Worm (Caenorhabditis elegans): ENCODE results near the gene srw-145.

The srw-145 gene

DNA sequence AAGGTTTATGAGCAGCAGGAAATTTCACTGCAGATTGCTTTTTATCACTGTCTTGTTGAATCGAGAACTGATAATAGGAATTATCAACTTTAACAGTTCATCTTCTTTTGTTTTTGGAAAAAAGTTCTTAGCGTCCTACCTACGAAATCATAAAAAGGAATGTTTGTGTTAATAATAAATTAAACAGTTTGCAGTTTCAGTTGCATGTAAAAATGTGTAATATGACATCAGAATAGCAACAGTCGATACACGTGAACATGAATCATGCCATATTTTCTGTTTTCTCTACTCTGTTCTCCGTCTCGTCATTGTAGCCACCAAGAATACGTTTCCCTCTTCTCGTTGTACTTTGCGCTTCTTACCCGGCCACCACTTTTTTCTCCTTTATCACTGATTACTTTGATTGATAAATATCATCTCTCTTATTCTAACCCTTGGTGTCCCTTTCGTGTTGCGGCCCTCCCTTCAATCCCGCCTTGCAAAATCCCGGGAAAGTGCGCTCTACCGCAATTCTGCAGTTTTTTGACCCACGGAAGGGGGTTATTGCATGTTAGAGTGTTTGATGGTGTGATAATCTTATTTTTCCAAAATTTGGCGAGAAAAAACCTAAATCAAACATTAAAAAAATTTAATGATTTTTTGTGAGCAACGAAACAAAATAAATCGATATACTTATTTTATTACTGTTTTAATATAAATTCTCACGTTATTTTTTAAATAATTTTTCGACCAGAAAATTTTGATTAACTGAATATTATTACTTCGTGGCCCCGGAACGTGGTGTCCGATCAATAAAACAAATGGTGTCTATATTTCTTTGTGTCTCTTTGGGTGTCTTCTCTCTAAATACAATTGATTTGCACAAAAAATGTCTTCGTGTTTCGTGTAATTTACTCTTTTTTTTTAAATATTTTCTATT lies 44.2 kb upstream of the srw-145 start, which contains the start of gene sptl-3 (continued):
- peak; percentile 63 for TF ChIP-seq nhr-10 (tag; optimal IDR thresholded peaks at IDR 0.05)
- no peak for TF ChIP-seq ces-1 (GFP tag; optimal IDR thresholded peaks at IDR 0.05)
- peak; percentile 84 for TF ChIP-seq hlh-11 (tag; optimal IDR thresholded peaks at IDR 0.05)
- TF ChIP-seq daf-16 (GFP tag; optimal IDR thresholded peaks at IDR 0.05), result no peak
- TF ChIP-seq daf-16 (tag; optimal IDR thresholded peaks at IDR 0.05), result peak; percentile 72
- peak; percentile 87 for TF ChIP-seq pqm-1 (tag; optimal IDR thresholded peaks at IDR 0.05)
- peak; percentile 39 for TF ChIP-seq mep-1 (tag; optimal IDR thresholded peaks at IDR 0.05)

DNA sequence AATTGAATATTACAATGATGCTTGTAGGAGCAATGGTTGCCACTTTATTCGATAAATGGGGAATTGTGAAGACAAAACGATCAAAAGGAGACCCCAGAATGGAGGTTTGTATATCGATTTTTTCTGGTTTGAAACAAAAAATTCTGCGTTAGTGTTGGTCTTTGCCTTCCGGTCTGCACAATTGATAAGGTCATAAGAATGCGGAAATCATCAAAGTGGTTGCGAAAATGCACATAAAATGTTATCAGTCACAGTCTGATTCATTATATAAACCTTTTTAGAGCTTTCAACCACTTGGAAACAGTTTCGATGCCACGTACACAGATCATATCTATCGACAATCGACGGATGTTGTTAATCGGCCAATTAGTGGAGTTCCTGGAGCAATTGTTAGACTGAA lies 43.4 kb upstream of the srw-145 start:
- TF ChIP-seq daf-8 (GFP tag; IDR thresholded peaks at IDR 0.05), result no peak
- TF ChIP-seq pqm-1 (tag; optimal IDR thresholded peaks at IDR 0.05), result peak; percentile 88
- TF ChIP-seq cey-2 (tag; optimal IDR thresholded peaks at IDR 0.05; ENCODE audit: borderline replicate concordance, insufficient read depth), result no peak
- peak; percentile 62 for TF ChIP-seq hlh-11 (tag; optimal IDR thresholded peaks at IDR 0.05)
- peak; percentile 65 for TF ChIP-seq nhr-28 (tag; optimal IDR thresholded peaks at IDR 0.05)
- TF ChIP-seq nhr-6 (tag; optimal IDR thresholded peaks at IDR 0.05), result peak; percentile 12
- TF ChIP-seq daf-16 (GFP tag; optimal IDR thresholded peaks at IDR 0.05), result no peak
- no peak for TF ChIP-seq daf-16 (tag; optimal IDR thresholded peaks at IDR 0.05)
- peak; percentile 87 for TF ChIP-seq dmd-6 (GFP tag; IDR thresholded peaks at IDR 0.05)
- no peak for TF ChIP-seq nhr-102 (tag; optimal IDR thresholded peaks at IDR 0.05)
- TF ChIP-seq lin-1 (GFP tag; IDR thresholded peaks at IDR 0.05), result peak; percentile 80
- no peak for TF ChIP-seq madf-9 (GFP tag; conservative IDR thresholded peaks at IDR 0.05)
- no peak for TF ChIP-seq ztf-11 (tag; optimal IDR thresholded peaks at IDR 0.05)
- TF ChIP-seq dve-1 (tag; optimal IDR thresholded peaks at IDR 0.05; ENCODE audit: insufficient read depth), result peak; percentile 53
- TF ChIP-seq php-3 (GFP tag; IDR thresholded peaks at IDR 0.05), result peak; percentile 86
- TF ChIP-seq duxl-1 (tag; optimal IDR thresholded peaks at IDR 0.05; ENCODE audit: poor library complexity), result peak; percentile 6
- peak; percentile 61 for TF ChIP-seq nhr-77 (tag; optimal IDR thresholded peaks at IDR 0.05)
- TF ChIP-seq tra-1 (GFP tag; IDR thresholded peaks at IDR 0.05), result 0 out of 2 replicates have a peak, but pooled peaks have one; percentile 10
- TF ChIP-seq mxl-2 (GFP tag; conservative IDR thresholded peaks at IDR 0.05), result no peak
- peak; percentile 75 for TF ChIP-seq aha-1 (tag)

DNA sequence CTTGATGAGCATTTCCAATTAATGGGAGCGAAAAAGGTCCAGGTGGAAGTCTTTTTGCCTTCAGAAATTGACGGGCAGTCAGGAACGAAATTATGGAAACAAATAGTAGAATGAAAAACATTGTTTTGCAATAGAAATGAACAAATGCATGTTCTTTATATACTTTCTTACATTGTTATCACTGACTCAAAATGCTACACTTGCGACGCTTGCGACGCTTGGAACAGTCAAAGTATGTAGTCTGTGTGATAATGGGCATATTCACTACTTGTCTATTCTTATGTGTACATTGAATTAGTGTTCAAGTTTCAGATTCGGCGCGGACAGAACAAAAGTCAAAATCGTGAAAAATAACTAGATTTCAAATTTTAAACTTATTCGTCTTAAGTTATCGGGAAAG lies 38.6 kb upstream of the srw-145 start, which contains the start of gene cyp-35C1:
TSS of gene cyp-35C1 (minus strand) at position 132 of the 400 bp plus-strand sequence.
- TF ChIP-seq dve-1 (tag; optimal IDR thresholded peaks at IDR 0.05; ENCODE audit: insufficient read depth) (peak; percentile 19), saeg-2 (GFP tag; IDR thresholded peaks at IDR 0.05) (0 out of 2 replicates have a peak, but pooled peaks have one; percentile 33), snpc-4 (tag; optimal IDR thresholded peaks at IDR 0.05) (no peak), daf-16 (GFP tag; optimal IDR thresholded peaks at IDR 0.05) (no peak), daf-16 (tag; optimal IDR thresholded peaks at IDR 0.05) (peak; percentile 39), fos-1 (tag; optimal IDR thresholded peaks at IDR 0.05) (no peak), php-3 (GFP tag; IDR thresholded peaks at IDR 0.05) (no peak), lin-38 (GFP tag; IDR thresholded peaks at IDR 0.05) (no peak), aha-1 (tag) (peak; percentile 49), dmd-6 (GFP tag; IDR thresholded peaks at IDR 0.05) (0 out of 2 replicates have a peak, but pooled peaks have one; percentile 11), pqm-1 (tag; optimal IDR thresholded peaks at IDR 0.05) (peak; percentile 12), ceh-20 (GFP tag; IDR thresholded peaks at IDR 0.05) (no peak), Y48G9A.11 (GFP tag; IDR thresholded peaks at IDR 0.05) (no peak), hlh-11 (tag; optimal IDR thresholded peaks at IDR 0.05) (peak; percentile 15), nhr-77 (tag; optimal IDR thresholded peaks at IDR 0.05) (peak; percentile 69), nhr-28 (tag; optimal IDR thresholded peaks at IDR 0.05) (peak; percentile 93), lin-1 (GFP tag; IDR thresholded peaks at IDR 0.05) (no peak)

DNA sequence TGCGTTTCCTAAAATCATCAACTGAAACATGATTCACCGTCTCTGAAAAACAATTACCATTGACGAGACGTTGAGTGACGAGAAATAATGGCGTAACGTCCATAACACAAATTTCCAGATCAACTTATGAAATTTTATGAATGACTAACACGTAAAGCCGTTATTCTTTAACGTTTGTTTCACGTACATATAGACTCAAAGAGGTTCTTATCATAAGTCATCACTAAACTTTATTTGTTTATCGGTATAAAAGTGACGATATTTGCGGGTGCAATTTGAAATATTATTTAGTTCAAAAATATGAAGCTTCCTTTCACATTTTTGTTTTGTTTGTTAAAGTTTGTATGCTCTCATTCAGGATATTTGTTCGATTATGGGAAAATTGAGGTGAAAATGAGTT lies 37.7 kb upstream of the srw-145 start, which contains the start of gene oac-3:
TSS of gene oac-3 (plus strand) at position 301 of the 400 bp plus-strand sequence.
- no peak for TF ChIP-seq dmd-9 (GFP tag; IDR thresholded peaks at IDR 0.05)
- TF ChIP-seq mxl-2 (GFP tag; conservative IDR thresholded peaks at IDR 0.05), result no peak
- no peak for TF ChIP-seq mdl-1 (tag; optimal IDR thresholded peaks at IDR 0.05)
- no peak for TF ChIP-seq lin-39 (tag; optimal IDR thresholded peaks at IDR 0.05)
- TF ChIP-seq aha-1 (tag), result no peak
- no peak for TF ChIP-seq Y75B8A.6 (GFP tag; IDR thresholded peaks at IDR 0.05)
- TF ChIP-seq hlh-11 (tag; optimal IDR thresholded peaks at IDR 0.05), result no peak
- TF ChIP-seq D1046.2 (GFP tag; IDR thresholded peaks at IDR 0.05), result no peak
- no peak for TF ChIP-seq lin-1 (GFP tag; IDR thresholded peaks at IDR 0.05)
- TF ChIP-seq nhr-11 (tag; optimal IDR thresholded peaks at IDR 0.05), result no peak
- TF ChIP-seq ceh-82 (tag; optimal IDR thresholded peaks at IDR 0.05), result no peak
- no peak for TF ChIP-seq Y105C5A.15 (GFP tag; IDR thresholded peaks at IDR 0.05)
- no peak for TF ChIP-seq gei-8 (GFP tag; optimal IDR thresholded peaks at IDR 0.05)
- TF ChIP-seq spr-1 (tag; optimal IDR thresholded peaks at IDR 0.05), result no peak
- no peak for TF ChIP-seq arid-1 (GFP tag; conservative IDR thresholded peaks at IDR 0.05)
- TF ChIP-seq ctbp-1 (GFP tag; IDR thresholded peaks at IDR 0.05), result no peak
- no peak for TF ChIP-seq nhr-10 (tag; optimal IDR thresholded peaks at IDR 0.05)
- no peak for TF ChIP-seq lir-3 (tag; optimal IDR thresholded peaks at IDR 0.05)
